Worm (Caenorhabditis elegans): ENCODE measurements around the gene T01D3.1.

Gene T01D3.1

ce11 chrV:13703960-13704359 lies 14.3 kb downstream of the T01D3.1 start, which contains the start of gene T01D3.3:
Gene T01D3.3 (plus strand): TSS chrV:13704271.
- no peak for TF ChIP-seq ets-7 (tag; optimal IDR thresholded peaks at IDR 0.05)
- peak; percentile 10 for TF ChIP-seq ceh-36 (tag; optimal IDR thresholded peaks at IDR 0.05)

- TF ChIP-seq tbx-11 (GFP tag; IDR thresholded peaks at IDR 0.05) (no peak), flt-1 (GFP tag; IDR thresholded peaks at IDR 0.05) (no peak), tra-4 (tag; optimal IDR thresholded peaks at IDR 0.05) (no peak)
These were observed 17.6 kb downstream of the T01D3.1 start, which contains the start of gene hlh-34 for ce11 chrV:13707295-13707694. Gene hlh-34 (minus strand): TSS chrV:13707395.

DNA sequence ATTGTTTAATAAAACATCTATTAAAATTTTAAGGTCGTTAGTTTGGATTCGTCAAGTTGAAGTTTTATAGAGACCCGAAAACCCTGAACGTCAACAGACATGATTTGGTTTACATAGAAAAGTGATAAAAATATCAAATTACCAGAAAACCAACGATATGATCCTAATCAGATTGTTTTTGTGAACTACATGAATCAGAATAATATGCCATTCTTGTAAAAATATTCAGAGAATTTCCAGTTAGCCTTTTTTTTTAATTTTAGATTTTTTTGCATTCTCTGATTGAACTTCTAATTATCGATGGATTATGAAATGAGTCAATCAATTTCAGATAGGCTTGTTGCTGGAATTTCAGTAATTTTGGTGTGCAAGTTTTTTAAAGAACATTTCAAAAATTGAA lies 21.4 kb downstream of the T01D3.1 start, which contains the start of gene srx-96:
TSS of gene srx-96 (plus strand) at position 301 of the 400 bp plus-strand sequence.
- TF ChIP-seq sea-1 (GFP tag; conservative IDR thresholded peaks at IDR 0.05) (no peak), flt-1 (GFP tag; IDR thresholded peaks at IDR 0.05) (no peak), ets-7 (tag; optimal IDR thresholded peaks at IDR 0.05) (no peak), hnd-1 (tag; optimal IDR thresholded peaks at IDR 0.05) (no peak), scrt-1 (GFP tag; IDR thresholded peaks at IDR 0.05) (no peak), hmg-4 (GFP tag; optimal IDR thresholded peaks at IDR 0.05) (no peak), ama-1 (optimal IDR thresholded peaks at IDR 0.05) (no peak), aly-1 (tag; optimal IDR thresholded peaks at IDR 0.05) (no peak), hmbx-1 (tag; optimal IDR thresholded peaks at IDR 0.05) (no peak), F13C5.2 (tag; optimal IDR thresholded peaks at IDR 0.05) (no peak), tra-4 (tag; optimal IDR thresholded peaks at IDR 0.05) (no peak), tbx-11 (GFP tag; IDR thresholded peaks at IDR 0.05) (no peak)

- TF ChIP-seq tbx-11 (GFP tag; IDR thresholded peaks at IDR 0.05) (0 out of 2 replicates have a peak, but pooled peaks have one; percentile 45), ets-7 (tag; optimal IDR thresholded peaks at IDR 0.05) (peak; percentile 57), tra-4 (tag; optimal IDR thresholded peaks at IDR 0.05) (peak; percentile 28), tbx-37 (GFP tag; conservative IDR thresholded peaks at IDR 0.05) (peak; percentile 70), pes-1 (GFP tag; IDR thresholded peaks at IDR 0.05) (no peak), hmg-4 (GFP tag; optimal IDR thresholded peaks at IDR 0.05) (peak; percentile 11), B0310.2 (tag; optimal IDR thresholded peaks at IDR 0.05) (peak; percentile 34), F13C5.2 (tag; optimal IDR thresholded peaks at IDR 0.05) (peak; percentile 72), aly-1 (tag; optimal IDR thresholded peaks at IDR 0.05) (no peak), hmbx-1 (tag; optimal IDR thresholded peaks at IDR 0.05) (no peak)
These were observed 25.6 kb downstream of the T01D3.1 start, which contains the start of gene zipt-9 for ce11 chrV:13715223-13715686. Gene zipt-9 (minus strand): TSS chrV:13715273.

ce11 chrV:13716531-13716930 lies 26.8 kb downstream of the T01D3.1 start, which contains the start of gene T01D3.6:
Gene T01D3.6 (plus strand): TSS chrV:13716824.
- no peak for TF ChIP-seq ceh-13 (GFP tag; optimal IDR thresholded peaks at IDR 0.05)
- TF ChIP-seq scrt-1 (GFP tag; IDR thresholded peaks at IDR 0.05), result no peak
- TF ChIP-seq ama-1 (optimal IDR thresholded peaks at IDR 0.05), result no peak
- TF ChIP-seq hmg-4 (GFP tag; optimal IDR thresholded peaks at IDR 0.05), result no peak

- TF ChIP-seq hmg-4 (GFP tag; optimal IDR thresholded peaks at IDR 0.05) (no peak), tra-4 (tag; optimal IDR thresholded peaks at IDR 0.05) (no peak), scrt-1 (GFP tag; IDR thresholded peaks at IDR 0.05) (no peak), ceh-36 (tag; optimal IDR thresholded peaks at IDR 0.05) (no peak), ets-7 (tag; optimal IDR thresholded peaks at IDR 0.05) (no peak), ama-1 (optimal IDR thresholded peaks at IDR 0.05) (no peak), tbx-37 (GFP tag; conservative IDR thresholded peaks at IDR 0.05) (no peak)
These were observed 35.1 kb downstream of the T01D3.1 start, which contains the start of gene F35E12.2 for ce11 chrV:13724781-13725180. Gene F35E12.2 (minus strand): TSS chrV:13724881.

- TF ChIP-seq sea-1 (GFP tag; conservative IDR thresholded peaks at IDR 0.05) (no peak), aly-1 (tag; optimal IDR thresholded peaks at IDR 0.05) (no peak), ama-1 (optimal IDR thresholded peaks at IDR 0.05) (no peak), hmg-4 (GFP tag; optimal IDR thresholded peaks at IDR 0.05) (no peak), ceh-36 (tag; optimal IDR thresholded peaks at IDR 0.05) (no peak)
These were observed 35.9 kb downstream of the T01D3.1 start, which contains the start of gene fbxa-181 for ce11 chrV:13725574-13725973. Gene fbxa-181 (plus strand): TSS chrV:13725874.

DNA sequence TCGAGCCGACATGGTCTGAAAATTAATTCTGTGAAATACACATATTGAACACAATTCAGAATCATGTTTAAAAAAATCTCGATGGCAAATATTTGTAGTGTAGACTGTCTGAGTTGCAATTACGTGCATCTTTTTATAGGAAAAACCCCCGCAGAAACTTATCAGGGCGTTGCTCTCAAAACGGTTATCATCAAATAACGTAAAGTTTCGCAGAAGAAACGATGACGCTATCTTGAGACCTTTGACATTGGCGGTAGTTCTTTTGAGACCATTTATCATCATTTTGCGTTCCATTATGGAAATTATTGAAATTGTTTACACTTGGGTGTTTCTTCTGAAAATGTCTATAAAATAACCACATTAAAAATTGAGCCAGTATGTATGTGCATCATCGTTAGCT lies 41.1 kb downstream of the T01D3.1 start, which contains the start of gene dct-17:
TSS of gene dct-17 (minus strand) at position 23 of the 400 bp plus-strand sequence.
- no peak for TF ChIP-seq tra-4 (tag; optimal IDR thresholded peaks at IDR 0.05)
- no peak for TF ChIP-seq ets-7 (tag; optimal IDR thresholded peaks at IDR 0.05)
- no peak for TF ChIP-seq ama-1 (optimal IDR thresholded peaks at IDR 0.05)
- TF ChIP-seq ceh-36 (tag; optimal IDR thresholded peaks at IDR 0.05), result no peak
- no peak for TF ChIP-seq tbx-37 (GFP tag; conservative IDR thresholded peaks at IDR 0.05)
- TF ChIP-seq F13C5.2 (tag; optimal IDR thresholded peaks at IDR 0.05), result no peak
- TF ChIP-seq sea-1 (GFP tag; conservative IDR thresholded peaks at IDR 0.05), result no peak
- no peak for TF ChIP-seq aly-1 (tag; optimal IDR thresholded peaks at IDR 0.05)
- TF ChIP-seq hmbx-1 (tag; optimal IDR thresholded peaks at IDR 0.05), result no peak
- TF ChIP-seq ceh-13 (GFP tag; optimal IDR thresholded peaks at IDR 0.05), result no peak
- TF ChIP-seq flt-1 (GFP tag; IDR thresholded peaks at IDR 0.05), result no peak

- no peak for TF ChIP-seq sea-1 (GFP tag; conservative IDR thresholded peaks at IDR 0.05)
- no peak for TF ChIP-seq flt-1 (GFP tag; IDR thresholded peaks at IDR 0.05)
- no peak for TF ChIP-seq hmg-4 (GFP tag; optimal IDR thresholded peaks at IDR 0.05)
- TF ChIP-seq hmbx-1 (tag; optimal IDR thresholded peaks at IDR 0.05), result no peak
These were observed 46.5 kb downstream of the T01D3.1 start, which contains the start of gene F35E12.6 for ce11 chrV:13736147-13736546. Gene F35E12.6 (minus strand): TSS chrV:13736247.

All from whole organism, early embryonic.